Fruit fly (Drosophila melanogaster): ENCODE data around the gene Jon99Fi.

DNA sequence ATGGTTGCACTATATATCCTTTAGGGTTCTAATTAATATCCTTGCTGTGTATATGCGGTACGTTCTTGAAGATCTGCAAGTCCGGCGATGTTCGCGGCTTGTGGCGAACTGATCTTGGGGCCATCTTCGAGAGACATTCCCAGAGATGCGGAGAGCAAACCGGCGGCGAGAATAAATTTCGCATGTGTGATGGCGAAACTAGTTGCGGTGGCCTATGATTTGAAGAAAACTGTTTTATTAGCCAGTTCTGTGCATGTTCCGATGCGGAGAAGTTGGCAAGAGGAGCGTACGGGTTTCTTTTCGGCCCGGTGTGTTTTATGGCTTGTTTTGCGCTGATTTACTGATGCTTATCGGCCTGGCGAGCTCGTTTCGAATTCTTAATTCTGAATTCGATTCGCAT, 11.5 kb downstream of the Jon99Fi start, which contains the start of gene PH4alphaNE1:
- TF ChIP-seq Hnf4 (GFP tag; optimal IDR thresholded peaks at IDR 0.05) (no peak), Dfd (GFP tag; optimal IDR thresholded peaks at IDR 0.05) (no peak), Hr83 (GFP tag; optimal IDR thresholded peaks at IDR 0.05; ENCODE audit: poor library complexity, severe bottlenecking) (no peak), sv (GFP tag; optimal IDR thresholded peaks at IDR 0.05) (no peak), Hr78 (GFP tag; optimal IDR thresholded peaks at IDR 0.05) (no peak), OdsH (GFP tag; optimal IDR thresholded peaks at IDR 0.05) (no peak), Dif (GFP tag; optimal IDR thresholded peaks at IDR 0.05; ENCODE audit: partially characterized antibody) (no peak)
